Worm (Caenorhabditis elegans) whole organism, mixed stage, embryonic: ENCODE data around the gene K08B4.7.
A peak's percentile ranks its signal among the peaks of the same experiment; 100 is the strongest.

Experiments
- ceh-43 ChIP-seq: fragments of 200-800 bp; sonication (Bioruptor generic); optimal IDR thresholded peaks from 2 replicates; lab custom pipeline; 2018; ENCODE audit warnings: mild to moderate bottlenecking, missing genetic modification characterization, moderate library complexity, missing compliant biosample characterization
- ces-1 ChIP-seq: fragments of 150-350 bp; optimal IDR thresholded peaks from 2 replicates; lab custom pipeline; 2014; ENCODE audit warnings: missing biosample characterization, missing genetic modification reagents, missing genetic modification characterization
- cnd-1 ChIP-seq: fragments of 200-800 bp; sonication (Bioruptor generic); optimal IDR thresholded peaks from 2 replicates; lab custom pipeline; 2018; ENCODE audit warnings: mild to moderate bottlenecking, missing genetic modification characterization, missing compliant biosample characterization
- lin-13 ChIP-seq: fragments of 150-350 bp; optimal IDR thresholded peaks from 2 replicates; lab custom pipeline; 2014; ENCODE audit warnings: missing biosample characterization, missing genetic modification characterization
- lin-32 ChIP-seq: fragments of 200-800 bp; sonication (Bioruptor generic); optimal IDR thresholded peaks from 2 replicates; lab custom pipeline; 2018; ENCODE audit warnings: mild to moderate bottlenecking, missing genetic modification characterization, missing compliant biosample characterization
- mls-2 ChIP-seq: sonication (generic microtip); optimal IDR thresholded peaks from 2 replicates; lab custom pipeline; 2016; ENCODE audit warnings: mild to moderate bottlenecking, missing genetic modification characterization, moderate library complexity, missing compliant biosample characterization
- nhr-28 ChIP-seq: fragments of 150-350 bp; optimal IDR thresholded peaks from 2 replicates; lab custom pipeline; 2014; ENCODE audit warnings: missing biosample characterization, missing genetic modification characterization
- nhr-76 ChIP-seq: sonication (generic microtip); optimal IDR thresholded peaks from 2 replicates; lab custom pipeline; 2017; ENCODE audit warnings: missing biosample characterization, missing genetic modification characterization
- snpc-4 ChIP-seq: fragments of 150-350 bp; optimal IDR thresholded peaks from 2 replicates; lab custom pipeline; 2014; ENCODE audit warnings: missing biosample characterization, missing genetic modification characterization
- unc-120 ChIP-seq: sonication (generic microtip); optimal IDR thresholded peaks from 2 replicates; lab custom pipeline; 2017; ENCODE audit warnings: missing genetic modification characterization, missing compliant biosample characterization; ENCODE audit not compliant: poor library complexity, severe bottlenecking
- unc-39 ChIP-seq: fragments of 150-350 bp; optimal IDR thresholded peaks from 2 replicates; lab custom pipeline; 2014; ENCODE audit warnings: missing biosample characterization, missing genetic modification characterization

K08B4.7 gene

DNA sequence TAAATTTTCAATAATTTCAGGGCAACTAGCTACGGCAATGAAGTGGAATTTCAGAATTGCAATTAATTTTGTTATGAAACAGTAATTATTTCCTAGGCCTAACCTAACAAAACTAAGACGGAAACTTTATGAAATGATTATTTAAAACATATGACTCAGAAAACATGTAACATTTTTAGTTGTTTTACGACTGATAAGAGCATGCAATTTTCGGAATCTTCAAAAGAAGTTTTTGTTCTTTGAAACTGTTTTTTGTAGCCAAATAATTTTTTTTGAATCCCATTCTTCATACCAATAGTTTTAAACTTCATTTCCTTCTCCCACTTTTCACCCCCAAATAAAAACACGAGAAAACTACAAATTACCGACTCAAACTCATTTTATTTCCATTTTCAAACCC, 43.2 kb downstream of the K08B4.7 start:
- no peak for TF ChIP-seq nhr-28
- no peak for TF ChIP-seq unc-39 (tag; lab: Kevin White, UChicago)
- no peak for TF ChIP-seq ceh-43 (GFP tag; lab: Kevin White, UChicago)
- no peak for TF ChIP-seq lin-32 (GFP tag; lab: Kevin White, UChicago)

ce11 chrIV:6048462-6048861, 43.8 kb downstream of the K08B4.7 start:
- TF ChIP-seq nhr-76 (no peak), cnd-1 (tag; lab: Kevin White, UChicago) (no peak), lin-13 (tag; lab: Kevin White, UChicago) (no peak), mls-2 (no peak), nhr-28 (no peak), unc-120 (tag; lab: Kevin White, UChicago) (no peak)

- TF ChIP-seq ces-1 (GFP tag; lab: Kevin White, UChicago) (peak; percentile 16), snpc-4 (tag; lab: Kevin White, UChicago) (no peak)
These were observed 45.0 kb downstream of the K08B4.7 start for ce11 chrIV:6047164-6047727.
